Worm (Caenorhabditis elegans) whole organism, L1 larva: ENCODE measurements around the gene F57B7.2.

Source experiments
- C34B4.2 ChIP-seq: sonication (generic microtip); optimal IDR thresholded peaks from 2 replicates; lab custom pipeline; 2017; ENCODE audit warnings: mild to moderate bottlenecking, missing genetic modification characterization, missing compliant biosample characterization
- Y116A8C.19 ChIP-seq: sonication (generic microtip); optimal IDR thresholded peaks from 2 replicates; lab custom pipeline; 2016; ENCODE audit warnings: missing compliant biosample characterization, missing genetic modification characterization, borderline replicate concordance
- alr-1 ChIP-seq: fragments of 200-800 bp; sonication (Bioruptor generic); optimal IDR thresholded peaks from 2 replicates; lab custom pipeline; 2018; ENCODE audit warnings: borderline replicate concordance, mild to moderate bottlenecking, missing genetic modification characterization, missing compliant biosample characterization
- blmp-1 ChIP-seq: fragments of 150-350 bp; optimal IDR thresholded peaks from 2 replicates; lab custom pipeline; 2014; ENCODE audit warnings: missing biosample characterization, missing genetic modification characterization
- ceh-63 ChIP-seq: fragments of 200-800 bp; sonication (Bioruptor generic); optimal IDR thresholded peaks from 2 replicates; lab custom pipeline; 2018; ENCODE audit warnings: mild to moderate bottlenecking, missing genetic modification characterization, missing compliant biosample characterization
- ceh-82 ChIP-seq, 3 experiments: fragments of 150-350 bp in 1 of 3; sonication (generic microtip) in 2 of 3; optimal IDR thresholded peaks; 2 replicates each; lab custom pipeline; 2014 to 2017; ENCODE audit warnings: missing biosample characterization in 3 of 3, missing genetic modification characterization in 3 of 3
- dsc-1 ChIP-seq: sonication (generic microtip); optimal IDR thresholded peaks from 2 replicates; lab custom pipeline; 2016; ENCODE audit warnings: mild to moderate bottlenecking, missing genetic modification characterization, missing compliant biosample characterization
- efl-1 ChIP-seq, 4 experiments: fragments of 150-350 bp; optimal IDR thresholded peaks in 3 of 4; peaks in 1 of 4; 1 replicate in 1 of 4; 2 replicates in 3 of 4; lab custom pipeline; 2014; ENCODE audit warnings: missing biosample characterization in 2 of 4, missing genetic modification characterization in 2 of 4, missing genetic modification reagents in 2 of 4
- egl-27 ChIP-seq, 2 experiments: fragments of 150-350 bp in 1 of 2; sonication (generic microtip); optimal IDR thresholded peaks; 3 replicates each; lab custom pipeline; 2017 to 2018; ENCODE audit warnings: missing biosample characterization in 2 of 2, missing genetic modification characterization in 2 of 2, missing genetic modification reagents in 2 of 2
- fkh-4 ChIP-seq: sonication (generic microtip); optimal IDR thresholded peaks from 2 replicates; lab custom pipeline; 2016; ENCODE audit warnings: missing compliant biosample characterization, missing genetic modification characterization, borderline replicate concordance
- fkh-8 ChIP-seq: sonication (generic microtip); optimal IDR thresholded peaks from 2 replicates; lab custom pipeline; 2016; ENCODE audit warnings: mild to moderate bottlenecking, missing genetic modification characterization, missing compliant biosample characterization
- isw-1 ChIP-seq: fragments of 200-800 bp; sonication (Bioruptor generic); IDR thresholded peaks from 2 replicates; pipeline ENCODE4 v1.3.6; 2022; ENCODE audit warnings: missing genetic modification characterization, missing compliant biosample characterization
- lin-14 ChIP-seq: fragments of 200-800 bp; sonication (Bioruptor generic); optimal IDR thresholded peaks from 2 replicates; lab custom pipeline; 2018; ENCODE audit warnings: mild to moderate bottlenecking, missing genetic modification characterization, moderate library complexity, missing compliant biosample characterization
- lin-35 ChIP-seq, 2 experiments: fragments of 150-350 bp; optimal IDR thresholded peaks; 2 replicates each; lab custom pipeline; 2014; ENCODE audit warnings: missing biosample characterization in 2 of 2, missing genetic modification characterization in 2 of 2, missing genetic modification reagents in 2 of 2
- lin-39 ChIP-seq: fragments of 150-350 bp; optimal IDR thresholded peaks from 2 replicates; lab custom pipeline; 2014; ENCODE audit warnings: missing biosample characterization, missing genetic modification reagents, missing genetic modification characterization
- lir-3 ChIP-seq: sonication (generic microtip); optimal IDR thresholded peaks from 2 replicates; lab custom pipeline; 2016; ENCODE audit warnings: mild to moderate bottlenecking, missing genetic modification characterization, moderate library complexity, missing compliant biosample characterization; ENCODE audit not compliant: poor library complexity
- lsy-2 ChIP-seq, 2 experiments: fragments of 150-350 bp; optimal IDR thresholded peaks; 2 replicates each; lab custom pipeline; 2014; ENCODE audit warnings: missing biosample characterization in 2 of 2, missing genetic modification characterization in 2 of 2
- mab-9 ChIP-seq: fragments of 200-800 bp; sonication (Bioruptor generic); IDR thresholded peaks from 2 replicates; pipeline ENCODE4 v1.3.6; 2022; ENCODE audit warnings: missing genetic modification reagents, missing genetic modification characterization, missing compliant biosample characterization
- mef-2 ChIP-seq: fragments of 150-350 bp; optimal IDR thresholded peaks from 2 replicates; lab custom pipeline; 2014; ENCODE audit warnings: missing biosample characterization, missing genetic modification characterization
- mep-1 ChIP-seq: fragments of 150-350 bp; optimal IDR thresholded peaks from 2 replicates; lab custom pipeline; 2014; ENCODE audit warnings: missing biosample characterization, missing genetic modification characterization
- nhr-11 ChIP-seq: fragments of 150-350 bp; optimal IDR thresholded peaks from 2 replicates; lab custom pipeline; 2014; ENCODE audit warnings: missing biosample characterization, missing genetic modification characterization
- nhr-47 ChIP-seq: sonication (generic microtip); optimal IDR thresholded peaks from 2 replicates; lab custom pipeline; 2016; ENCODE audit warnings: mild to moderate bottlenecking, missing genetic modification characterization, moderate library complexity, missing compliant biosample characterization
- nhr-71 ChIP-seq: sonication (generic microtip); optimal IDR thresholded peaks from 2 replicates; lab custom pipeline; 2016; ENCODE audit warnings: mild to moderate bottlenecking, missing genetic modification characterization, moderate library complexity, missing compliant biosample characterization
- nhr-84 ChIP-seq: sonication (generic microtip); optimal IDR thresholded peaks from 2 replicates; lab custom pipeline; 2017; ENCODE audit warnings: missing biosample characterization, missing genetic modification characterization
- nhr-85 ChIP-seq: sonication (generic microtip); peaks from one replicate; lab custom pipeline; 2016; ENCODE audit warnings: missing genetic modification characterization, inconsistent platforms, missing compliant biosample characterization
- nhr-90 ChIP-seq: sonication (generic microtip); optimal IDR thresholded peaks from 2 replicates; lab custom pipeline; 2016; ENCODE audit warnings: mild to moderate bottlenecking, missing genetic modification characterization, missing compliant biosample characterization; ENCODE audit not compliant: poor library complexity
- swsn-7 ChIP-seq: sonication (generic microtip); optimal IDR thresholded peaks from 2 replicates; lab custom pipeline; 2016; ENCODE audit warnings: missing genetic modification characterization, missing compliant biosample characterization
- tbx-2 ChIP-seq: sonication (generic microtip); optimal IDR thresholded peaks from 2 replicates; lab custom pipeline; 2016; ENCODE audit warnings: missing genetic modification characterization, missing compliant biosample characterization
- tlp-1 ChIP-seq: fragments of 150-350 bp; optimal IDR thresholded peaks from 2 replicates; lab custom pipeline; 2014; ENCODE audit warnings: missing biosample characterization, missing genetic modification characterization
- unc-30 ChIP-seq: sonication (generic microtip); optimal IDR thresholded peaks from 2 replicates; lab custom pipeline; 2017; ENCODE audit warnings: missing biosample characterization, missing genetic modification characterization
- unc-62 ChIP-seq: fragments of 150-350 bp; optimal IDR thresholded peaks from 2 replicates; lab custom pipeline; 2014; ENCODE audit warnings: missing biosample characterization, missing genetic modification reagents, missing genetic modification characterization
- unc-98 ChIP-seq: fragments of 200-800 bp; sonication (Bioruptor generic); IDR thresholded peaks from 2 replicates; pipeline ENCODE4 v1.3.6; 2022; ENCODE audit warnings: missing genetic modification characterization, missing compliant biosample characterization
- ztf-11 ChIP-seq, 2 experiments: sonication (generic microtip); optimal IDR thresholded peaks; 2 replicates each; lab custom pipeline; 2016 to 2017; ENCODE audit warnings: missing genetic modification characterization in 2 of 2, missing biosample characterization in 1 of 2, missing compliant biosample characterization in 1 of 2
- ztf-4 ChIP-seq: fragments of 150-350 bp; optimal IDR thresholded peaks from 2 replicates; lab custom pipeline; 2014; ENCODE audit warnings: missing biosample characterization, missing genetic modification characterization

The F57B7.2 gene

ce11 chrV:11462963-11463453 lies 19.6 kb upstream of the F57B7.2 start, which contains the start of gene zipt-16:
Gene zipt-16 (plus strand): TSS chrV:11463013.
- TF ChIP-seq tlp-1 (tag; lab: Kevin White, UChicago) (no peak), tbx-2 (tag; lab: Kevin White, UChicago) (no peak), unc-62 (no peak), egl-27 (tag; optimal IDR thresholded peaks at IDR 0.05; lab: Kevin White, UChicago) (no peak), ztf-11 (tag; optimal IDR thresholded peaks at IDR 0.05; lab: Kevin White, UChicago) (no peak), nhr-47 (tag; lab: Kevin White, UChicago) (no peak), swsn-7 (tag; lab: Kevin White, UChicago) (no peak), nhr-85 (tag; lab: Kevin White, UChicago) (peak; percentile 60), lsy-2 (tag; optimal IDR thresholded peaks at IDR 0.05; lab: Kevin White, UChicago) (no peak), lin-35 (GFP tag; optimal IDR thresholded peaks at IDR 0.05; lab: Kevin White, UChicago) (no peak), ceh-63 (GFP tag; lab: Kevin White, UChicago) (no peak), lin-14 (GFP tag; lab: Kevin White, UChicago) (peak; percentile 19), ceh-82 (tag; optimal IDR thresholded peaks at IDR 0.05; lab: Kevin White, UChicago) (no peak), unc-30 (tag; lab: Kevin White, UChicago) (no peak), C34B4.2 (tag; lab: Kevin White, UChicago) (no peak), ztf-4 (tag; lab: Kevin White, UChicago) (no peak), mab-9 (no peak), nhr-90 (tag; lab: Kevin White, UChicago) (no peak), isw-1 (GFP tag; lab: Robert Waterston, UW) (no peak), dsc-1 (tag; lab: Kevin White, UChicago) (no peak), blmp-1 (tag; lab: Kevin White, UChicago) (peak; percentile 12), nhr-84 (tag; lab: Kevin White, UChicago) (no peak), lir-3 (tag; lab: Kevin White, UChicago) (no peak), fkh-8 (tag; lab: Kevin White, UChicago) (no peak), alr-1 (no peak)

ce11 chrV:11459255-11459654 lies 15.9 kb upstream of the F57B7.2 start, which contains the start of gene T11F9.1:
Gene T11F9.1 (plus strand): TSS chrV:11459555.
- TF ChIP-seq Y116A8C.19 (tag; lab: Kevin White, UChicago), result no peak
- peak; percentile 51 for TF ChIP-seq lin-14 (GFP tag; lab: Kevin White, UChicago)

- TF ChIP-seq lin-14 (GFP tag; lab: Kevin White, UChicago), result peak; percentile 44
- no peak for TF ChIP-seq unc-62
These were observed 11.5 kb upstream of the F57B7.2 start for ce11 chrV:11454917-11455316.

ce11 chrV:11450257-11450656 lies 6.9 kb upstream of the F57B7.2 start, which contains the start of gene col-156:
Gene col-156 (minus strand): TSS chrV:11450357.
- TF ChIP-seq mef-2 (no peak), lin-39 (tag; lab: Kevin White, UChicago) (no peak), swsn-7 (tag; lab: Kevin White, UChicago) (no peak), ceh-82 (tag; optimal IDR thresholded peaks at IDR 0.05; lab: Kevin White, UChicago) (no peak), tlp-1 (tag; lab: Kevin White, UChicago) (no peak), unc-98 (no peak), unc-30 (tag; lab: Kevin White, UChicago) (no peak), nhr-71 (tag; lab: Kevin White, UChicago) (no peak), mep-1 (tag; lab: Kevin White, UChicago) (no peak), fkh-4 (tag; lab: Kevin White, UChicago) (no peak), nhr-84 (tag; lab: Kevin White, UChicago) (no peak), mab-9 (no peak), dsc-1 (tag; lab: Kevin White, UChicago) (no peak), nhr-11 (tag; lab: Kevin White, UChicago) (no peak), efl-1 (optimal IDR thresholded peaks at IDR 0.05; lab: Kevin White, UChicago) (no peak), efl-1 (GFP tag; optimal IDR thresholded peaks at IDR 0.05 in 1 of 2; lab: Kevin White, UChicago) (no peak)
